Fruit fly (Drosophila melanogaster) whole organism, wandering third instar larva: ENCODE results near the gene IP3K2.

Experiments used
- Abd-B ChIP-seq: fragments of >200 bp; optimal IDR thresholded peaks from 2 replicates; lab custom pipeline; 2017; ENCODE audit warnings: missing biosample characterization, missing genetic modification characterization
- CG32264 ChIP-seq: fragments of 200-800 bp; sonication (Bioruptor generic); optimal IDR thresholded peaks from 2 replicates; lab custom pipeline; 2016; ENCODE audit warnings: missing biosample characterization, missing genetic modification characterization
- CG9705 ChIP-seq: fragments of 200-800 bp; sonication (Bioruptor generic); optimal IDR thresholded peaks from 2 replicates; lab custom pipeline; 2018; ENCODE audit warnings: missing biosample characterization, mild to moderate bottlenecking, missing genetic modification characterization
- Dfd ChIP-seq: fragments of >200 bp; optimal IDR thresholded peaks from 2 replicates; lab custom pipeline; 2017; ENCODE audit warnings: missing biosample characterization, missing genetic modification characterization
- Dif ChIP-seq: fragments of 200-275, 200-300 bp; sonication (Bioruptor generic); optimal IDR thresholded peaks from 2 replicates; lab custom pipeline; 2018; ENCODE audit warnings: missing biosample characterization, missing genetic modification characterization; ENCODE audit not compliant: partially characterized antibody
- GATAd ChIP-seq: sonication (Bioruptor generic); optimal IDR thresholded peaks from 2 replicates; lab custom pipeline; 2016; ENCODE audit warnings: missing biosample characterization, missing genetic modification characterization
- Hr78 ChIP-seq: fragments of >200 bp; optimal IDR thresholded peaks from 2 replicates; lab custom pipeline; 2017; ENCODE audit warnings: missing biosample characterization, missing genetic modification characterization
- Hr83 ChIP-seq: fragments of 200-300 bp; sonication (Bioruptor generic); optimal IDR thresholded peaks from 2 replicates; lab custom pipeline; 2016; ENCODE audit warnings: missing biosample characterization, mild to moderate bottlenecking, missing genetic modification characterization, moderate library complexity; ENCODE audit not compliant: poor library complexity, severe bottlenecking
- Jra ChIP-seq: sonication (Bioruptor generic); optimal IDR thresholded peaks from 2 replicates; lab custom pipeline; 2016; ENCODE audit warnings: missing biosample characterization, missing genetic modification characterization
- Mio ChIP-seq: sonication (Bioruptor generic); optimal IDR thresholded peaks from 2 replicates; lab custom pipeline; 2016; ENCODE audit warnings: missing biosample characterization, missing genetic modification characterization
- Myc ChIP-seq: fragments of >200 bp; optimal IDR thresholded peaks from 2 replicates; lab custom pipeline; 2017
- N ChIP-seq: fragments of >200 bp; optimal IDR thresholded peaks from 2 replicates; lab custom pipeline; 2018; ENCODE audit warnings: missing biosample characterization, missing external identifiers, missing genetic modification characterization
- OdsH ChIP-seq: fragments of 200-800 bp; sonication (Bioruptor generic); optimal IDR thresholded peaks from 2 replicates; lab custom pipeline; 2016; ENCODE audit warnings: missing biosample characterization, mild to moderate bottlenecking, missing genetic modification characterization
- Rel ChIP-seq, 2 experiments: fragments of 200-800 bp; sonication (Bioruptor generic) in 1 of 2; optimal IDR thresholded peaks; 2 replicates in 1 of 2; 3 replicates in 1 of 2; lab custom pipeline; 2016 to 2019; ENCODE audit warnings: mild to moderate bottlenecking in 2 of 2, missing biosample characterization in 2 of 2, missing genetic modification characterization in 2 of 2, moderate library complexity in 1 of 2
- Sp1 ChIP-seq: fragments of 200-800 bp; sonication (Bioruptor generic); optimal IDR thresholded peaks from 3 replicates; lab custom pipeline; 2019; ENCODE audit warnings: missing biosample characterization, mild to moderate bottlenecking, missing genetic modification characterization, moderate library complexity
- Vsx2 ChIP-seq: fragments of 200-300, 225-300 bp; sonication (Bioruptor generic); optimal IDR thresholded peaks from 2 replicates; lab custom pipeline; 2018; ENCODE audit warnings: missing biosample characterization, missing genetic modification characterization; ENCODE audit not compliant: partially characterized antibody
- br ChIP-seq: fragments of 200-800 bp; sonication (Bioruptor generic); optimal IDR thresholded peaks from 2 replicates; lab custom pipeline; 2016; ENCODE audit warnings: missing biosample characterization, missing genetic modification characterization
- brk ChIP-seq: fragments of 200-800 bp; sonication (Bioruptor generic); optimal IDR thresholded peaks from 2 replicates; lab custom pipeline; 2016; ENCODE audit warnings: missing biosample characterization, mild to moderate bottlenecking, missing genetic modification characterization
- dl ChIP-seq, 2 experiments: fragments of 175-275, 200-275 bp in 1 of 2; fragments of 200-275 bp in 1 of 2; sonication (Bioruptor generic); optimal IDR thresholded peaks; lab custom pipeline; 2018; ENCODE audit warnings: mild to moderate bottlenecking in 2 of 2, missing biosample characterization in 2 of 2, missing genetic modification characterization in 2 of 2, moderate library complexity in 2 of 2; ENCODE audit not compliant: partially characterized antibody in 2 of 2, insufficient read depth in 1 of 2
- dmrt93B ChIP-seq: fragments of 200-800 bp; sonication (Bioruptor generic); optimal IDR thresholded peaks from 2 replicates; lab custom pipeline; 2018; ENCODE audit warnings: missing biosample characterization, mild to moderate bottlenecking, missing genetic modification characterization
- dsf ChIP-seq: sonication (Bioruptor generic); optimal IDR thresholded peaks from 2 replicates; lab custom pipeline; 2016; ENCODE audit warnings: missing biosample characterization, missing genetic modification characterization, borderline replicate concordance
- ey ChIP-seq: fragments of 200-800 bp; sonication (Bioruptor generic); optimal IDR thresholded peaks from 2 replicates; lab custom pipeline; 2016; ENCODE audit warnings: missing biosample characterization, missing genetic modification characterization
- foxo ChIP-seq, 2 experiments: fragments of 200-800 bp; sonication (Bioruptor generic); optimal IDR thresholded peaks; 2 replicates in 1 of 2; 3 replicates in 1 of 2; lab custom pipeline; 2016 to 2017; ENCODE audit warnings: missing biosample characterization in 2 of 2, missing genetic modification characterization in 2 of 2
- fru ChIP-seq: fragments of 200-800 bp; sonication (Bioruptor generic); optimal IDR thresholded peaks from 3 replicates; lab custom pipeline; 2016; ENCODE audit warnings: missing biosample characterization, mild to moderate bottlenecking, missing genetic modification characterization
- h ChIP-seq: fragments of 200-800 bp; sonication (Bioruptor generic); optimal IDR thresholded peaks from 3 replicates; lab custom pipeline; 2016; ENCODE audit warnings: missing biosample characterization, mild to moderate bottlenecking, missing genetic modification characterization
- jim ChIP-seq: fragments of 175-275, 200-325 bp; sonication (Bioruptor generic); optimal IDR thresholded peaks from 2 replicates; lab custom pipeline; 2016; ENCODE audit warnings: missing biosample characterization, mild to moderate bottlenecking, missing genetic modification characterization
- lola ChIP-seq: fragments of >200 bp; optimal IDR thresholded peaks from 2 replicates; lab custom pipeline; 2017; ENCODE audit warnings: missing biosample characterization, missing genetic modification characterization
- psq ChIP-seq: fragments of 200-800 bp; sonication (Bioruptor generic); optimal IDR thresholded peaks from 3 replicates; lab custom pipeline; 2017; ENCODE audit warnings: missing biosample characterization, mild to moderate bottlenecking, missing genetic modification characterization, moderate library complexity
- rgr ChIP-seq: fragments of 200-800 bp; sonication (Bioruptor generic); optimal IDR thresholded peaks from 3 replicates; lab custom pipeline; 2016; ENCODE audit warnings: missing biosample characterization, mild to moderate bottlenecking, missing genetic modification characterization
- sage ChIP-seq: fragments of 200-800 bp; sonication (Bioruptor generic); optimal IDR thresholded peaks from 2 replicates; lab custom pipeline; 2016; ENCODE audit warnings: missing biosample characterization, mild to moderate bottlenecking, missing genetic modification characterization
- sv ChIP-seq: fragments of 200-800 bp; sonication (Bioruptor generic); optimal IDR thresholded peaks from 3 replicates; lab custom pipeline; 2016; ENCODE audit warnings: missing biosample characterization, missing genetic modification characterization
- usp ChIP-seq: fragments of >200 bp; optimal IDR thresholded peaks from 2 replicates; lab custom pipeline; 2017; ENCODE audit warnings: missing biosample characterization, missing genetic modification characterization
- woc ChIP-seq: sonication (Bioruptor generic); optimal IDR thresholded peaks from 2 replicates; lab custom pipeline; 2016; ENCODE audit warnings: missing biosample characterization, mild to moderate bottlenecking, missing genetic modification characterization

The IP3K2 gene

DNA sequence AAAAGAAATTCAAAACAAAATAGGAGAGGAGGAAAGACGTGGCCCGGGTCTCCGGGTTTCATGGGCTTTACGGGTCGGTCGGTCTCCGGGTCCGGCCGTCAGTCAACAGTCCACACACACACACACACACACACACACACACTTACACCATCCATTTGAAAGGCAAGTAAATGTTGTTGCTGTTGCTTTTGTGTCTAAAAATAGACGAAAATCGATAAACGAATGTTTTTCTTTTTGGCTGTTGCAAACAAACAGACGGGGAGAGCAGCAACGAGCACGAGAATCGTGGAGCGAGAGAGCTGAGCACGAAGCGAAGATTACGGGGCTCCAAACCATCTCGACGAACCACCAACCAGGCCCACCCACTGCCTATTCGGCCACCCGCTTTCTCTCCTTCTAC lies 23.2 kb upstream of the IP3K2 start:
- TF ChIP-seq jim (GFP tag; lab: Kevin White, UChicago) (no peak), CG9705 (GFP tag; lab: Kevin White, UChicago) (no peak), lola (GFP tag; lab: Kevin White, UChicago) (no peak), dl (GFP tag; optimal IDR thresholded peaks at IDR 0.05; lab: Kevin White, UChicago; ENCODE audit: insufficient read depth in 1 of 2, partially characterized antibody in 2 of 2) (peak in 1 of 2 experiments; percentile 6), OdsH (GFP tag; lab: Kevin White, UChicago) (no peak), Sp1 (GFP tag; lab: Kevin White, UChicago) (no peak), Rel (GFP tag; optimal IDR thresholded peaks at IDR 0.05; lab: Kevin White, UChicago) (no peak), Rel (tag; optimal IDR thresholded peaks at IDR 0.05; lab: Kevin White, UChicago) (peak; percentile 54), Mio (GFP tag; lab: Kevin White, UChicago) (no peak), foxo (GFP tag; optimal IDR thresholded peaks at IDR 0.05; lab: Kevin White, UChicago) (no peak), woc (GFP tag; lab: Kevin White, UChicago) (no peak), Dif (GFP tag; lab: Kevin White, UChicago) (no peak), N (no peak), Dfd (GFP tag; lab: Kevin White, UChicago) (no peak), br (GFP tag; lab: Kevin White, UChicago) (no peak), dsf (GFP tag; lab: Kevin White, UChicago) (no peak), Abd-B (GFP tag; lab: Kevin White, UChicago) (no peak), rgr (GFP tag; lab: Kevin White, UChicago) (no peak)

dm6 chrX:13280738-13281137 lies 22.7 kb upstream of the IP3K2 start:
- no peak for TF ChIP-seq dsf (GFP tag; lab: Kevin White, UChicago)
- TF ChIP-seq sv (GFP tag; lab: Kevin White, UChicago), result no peak
- no peak for TF ChIP-seq h (GFP tag; lab: Kevin White, UChicago)
- TF ChIP-seq fru, result no peak
- no peak for TF ChIP-seq rgr (GFP tag; lab: Kevin White, UChicago)
- TF ChIP-seq Vsx2 (GFP tag; lab: Kevin White, UChicago), result no peak
- TF ChIP-seq foxo (GFP tag; optimal IDR thresholded peaks at IDR 0.05; lab: Kevin White, UChicago), result no peak
- TF ChIP-seq dmrt93B (GFP tag; lab: Kevin White, UChicago), result no peak
- TF ChIP-seq jim (GFP tag; lab: Kevin White, UChicago), result no peak
- no peak for TF ChIP-seq woc (GFP tag; lab: Kevin White, UChicago)
- no peak for TF ChIP-seq CG9705 (GFP tag; lab: Kevin White, UChicago)

- no peak for TF ChIP-seq GATAd (GFP tag; lab: Kevin White, UChicago)
- TF ChIP-seq rgr (GFP tag; lab: Kevin White, UChicago), result no peak
- no peak for TF ChIP-seq foxo (GFP tag; optimal IDR thresholded peaks at IDR 0.05; lab: Kevin White, UChicago)
- TF ChIP-seq Jra (GFP tag; lab: Kevin White, UChicago), result no peak
- TF ChIP-seq sage (GFP tag; lab: Kevin White, UChicago), result no peak
- TF ChIP-seq brk (GFP tag; lab: Kevin White, UChicago), result no peak
- no peak for TF ChIP-seq dmrt93B (GFP tag; lab: Kevin White, UChicago)
- TF ChIP-seq fru, result no peak
- TF ChIP-seq woc (GFP tag; lab: Kevin White, UChicago), result no peak
Observed at dm6 chrX:13281244-13281877, 22.1 kb upstream of the IP3K2 start.

dm6 chrX:13282717-13283116 lies 20.7 kb upstream of the IP3K2 start:
- no peak for TF ChIP-seq GATAd (GFP tag; lab: Kevin White, UChicago)
- no peak for TF ChIP-seq Rel (GFP tag; optimal IDR thresholded peaks at IDR 0.05; lab: Kevin White, UChicago)
- TF ChIP-seq Rel (tag; optimal IDR thresholded peaks at IDR 0.05; lab: Kevin White, UChicago), result peak; percentile 91
- TF ChIP-seq rgr (GFP tag; lab: Kevin White, UChicago), result peak; percentile 2
- TF ChIP-seq lola (GFP tag; lab: Kevin White, UChicago), result no peak
- TF ChIP-seq br (GFP tag; lab: Kevin White, UChicago), result no peak

DNA sequence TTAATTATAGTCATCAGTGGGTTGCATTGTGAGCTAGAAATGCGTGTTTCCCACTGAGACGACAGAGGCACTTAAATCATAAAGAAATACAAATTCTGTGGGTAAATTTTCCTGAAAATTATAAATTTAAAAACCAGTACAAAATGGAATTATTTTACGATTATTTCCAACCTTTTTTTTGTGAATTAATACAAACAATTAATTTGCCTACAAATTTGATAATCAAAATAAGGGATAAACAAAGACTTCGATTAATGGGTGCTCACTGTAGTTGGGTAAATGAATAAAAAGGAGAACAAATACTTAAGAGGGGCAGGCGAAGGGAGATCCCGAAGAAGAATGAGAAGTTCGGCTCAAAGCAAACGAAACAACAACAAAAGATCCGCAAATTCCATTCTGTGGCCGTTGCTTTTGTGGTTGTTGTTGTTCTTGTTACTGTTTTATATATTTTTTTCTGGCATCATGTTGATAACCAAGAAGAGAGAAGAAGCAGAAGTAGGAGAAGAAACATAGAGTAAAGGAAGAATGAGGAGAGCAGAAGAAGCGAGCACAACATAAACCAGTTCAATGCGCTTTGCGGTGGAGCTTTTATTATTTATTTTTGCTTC lies 19.4 kb upstream of the IP3K2 start:
- peak; percentile 97 for TF ChIP-seq psq (GFP tag; lab: Kevin White, UChicago)
- no peak for TF ChIP-seq h (GFP tag; lab: Kevin White, UChicago)
- TF ChIP-seq CG32264 (GFP tag; lab: Kevin White, UChicago), result no peak
- TF ChIP-seq OdsH (GFP tag; lab: Kevin White, UChicago), result no peak
- no peak for TF ChIP-seq rgr (GFP tag; lab: Kevin White, UChicago)
- no peak for TF ChIP-seq CG9705 (GFP tag; lab: Kevin White, UChicago)
- TF ChIP-seq usp (GFP tag; lab: Kevin White, UChicago), result no peak
- TF ChIP-seq Hr78 (GFP tag; lab: Kevin White, UChicago), result no peak
- peak; percentile 11 for TF ChIP-seq br (GFP tag; lab: Kevin White, UChicago)
- TF ChIP-seq Dif (GFP tag; lab: Kevin White, UChicago), result no peak
- no peak for TF ChIP-seq Sp1 (GFP tag; lab: Kevin White, UChicago)
- peak; percentile 37 for TF ChIP-seq woc (GFP tag; lab: Kevin White, UChicago)
- no peak for TF ChIP-seq dl (GFP tag; optimal IDR thresholded peaks at IDR 0.05; lab: Kevin White, UChicago; ENCODE audit: insufficient read depth in 1 of 2, partially characterized antibody in 2 of 2)
- no peak for TF ChIP-seq Hr83 (GFP tag; lab: Kevin White, UChicago)
- TF ChIP-seq Myc (lab: Kevin White, UChicago), result no peak
- no peak for TF ChIP-seq lola (GFP tag; lab: Kevin White, UChicago)
- no peak for TF ChIP-seq ey (GFP tag; lab: Kevin White, UChicago)
